Fruit fly (Drosophila melanogaster): ENCODE measurements around the gene CG14662.

CG14662 gene

dm6 chr3R:5015168-5015567 lies 31.1 kb upstream of the CG14662 start (continued):
- TF ChIP-seq CG15479 (GFP tag; optimal IDR thresholded peaks at IDR 0.05) (no peak), zen2 (GFP tag; IDR thresholded peaks at IDR 0.05; ENCODE audit: partially characterized antibody) (no peak), Stat92E (GFP tag; optimal IDR thresholded peaks at IDR 0.05) (no peak), ap (GFP tag; IDR thresholded peaks at IDR 0.05) (no peak), trem (tag; optimal IDR thresholded peaks at IDR 0.05) (no peak), CG3163 (GFP tag; optimal IDR thresholded peaks at IDR 0.05) (no peak), ranshi (GFP tag; IDR thresholded peaks at IDR 0.05) (peak; percentile 7; the same call in 1 of the 2 replicates), dan (GFP tag; IDR thresholded peaks at IDR 0.05) (no peak), dysf (GFP tag; IDR thresholded peaks at IDR 0.05) (peak; percentile 43; the same call in 2 of the 3 replicates), CG11696 (GFP tag; IDR thresholded peaks at IDR 0.05) (no peak), toy (GFP tag; IDR thresholded peaks at IDR 0.05) (no peak), Hr51 (GFP tag; optimal IDR thresholded peaks at IDR 0.05) (no peak), Poxn (GFP tag; IDR thresholded peaks at IDR 0.05) (no peak), dimm (GFP tag; IDR thresholded peaks at IDR 0.05) (no peak), Rx (GFP tag; IDR thresholded peaks at IDR 0.05) (no peak), sisA (GFP tag; IDR thresholded peaks at IDR 0.05) (no peak), fru (optimal IDR thresholded peaks at IDR 0.05) (no peak), ab (GFP tag; optimal IDR thresholded peaks at IDR 0.05) (no peak), CG4424 (GFP tag; optimal IDR thresholded peaks at IDR 0.05) (peak; percentile 16), Doc2 (GFP tag; IDR thresholded peaks at IDR 0.05) (no peak), CG4820 (GFP tag; optimal IDR thresholded peaks at IDR 0.05) (peak; percentile 17), ind (GFP tag; optimal IDR thresholded peaks at IDR 0.05) (no peak), zfh2 (GFP tag; optimal IDR thresholded peaks at IDR 0.05) (no peak), CG4282 (GFP tag; optimal IDR thresholded peaks at IDR 0.05) (no peak), Dad (GFP tag; optimal IDR thresholded peaks at IDR 0.05) (no peak), CG3847 (GFP tag; IDR thresholded peaks at IDR 0.05) (no peak), otp (GFP tag; IDR thresholded peaks at IDR 0.05) (0 out of 3 replicates have a peak, but pooled peaks have one; percentile 36), pum (GFP tag; optimal IDR thresholded peaks at IDR 0.05) (no peak), Xbp1 (GFP tag; optimal IDR thresholded peaks at IDR 0.05) (no peak), CG10321 (GFP tag; IDR thresholded peaks at IDR 0.05) (peak; percentile 37; the same call in 1 of the 2 replicates), fd64A (GFP tag; optimal IDR thresholded peaks at IDR 0.05) (peak; percentile 73), YL-1 (GFP tag; optimal IDR thresholded peaks at IDR 0.05) (peak; percentile 40), twi (tag; optimal IDR thresholded peaks at IDR 0.05) (no peak), Vsx1 (GFP tag; optimal IDR thresholded peaks at IDR 0.05) (peak; percentile 83), CG13624 (GFP tag; optimal IDR thresholded peaks at IDR 0.05) (peak; percentile 4), scrt (GFP tag; optimal IDR thresholded peaks at IDR 0.05) (peak; percentile 66), Doc3 (GFP tag; IDR thresholded peaks at IDR 0.05; ENCODE audit: partially characterized antibody) (no peak), nerfin-1 (tag; optimal IDR thresholded peaks at IDR 0.05) (peak; percentile 19), exex (tag; optimal IDR thresholded peaks at IDR 0.05) (no peak), CG7556 (GFP tag; optimal IDR thresholded peaks at IDR 0.05) (peak; percentile 73), danr (GFP tag; IDR thresholded peaks at IDR 0.05) (no peak), maf-S (GFP tag; optimal IDR thresholded peaks at IDR 0.05) (no peak), mam (GFP tag; optimal IDR thresholded peaks at IDR 0.05) (no peak), CG5180 (GFP tag; optimal IDR thresholded peaks at IDR 0.05) (peak; percentile 53), sqz (GFP tag; optimal IDR thresholded peaks at IDR 0.05) (peak; percentile 14), run (tag; optimal IDR thresholded peaks at IDR 0.05) (no peak), CG11398 (GFP tag; optimal IDR thresholded peaks at IDR 0.05) (no peak), Hr3 (GFP tag; optimal IDR thresholded peaks at IDR 0.05) (no peak), kay (GFP tag; optimal IDR thresholded peaks at IDR 0.05) (no peak), E2f2 (GFP tag; IDR thresholded peaks at IDR 0.05) (peak; percentile 39; the same call in 1 of the 2 replicates), CG6175 (GFP tag; IDR thresholded peaks at IDR 0.05) (no peak), phol (tag; optimal IDR thresholded peaks at IDR 0.05) (no peak), Atf3 (GFP tag; optimal IDR thresholded peaks at IDR 0.05) (no peak)
